Worm (Caenorhabditis elegans) whole organism, midembryonic: ENCODE data around the gene Y105C5B.17.

ENCODE experiments used
- T22C8.4 ChIP-seq: fragments of 200-800 bp; sonication (Bioruptor generic); IDR thresholded peaks from 2 replicates; pipeline ENCODE4 v1.3.6; 2022; ENCODE audit warnings: missing genetic modification characterization, missing compliant biosample characterization
- cog-1 ChIP-seq: sonication (generic microtip); optimal IDR thresholded peaks from 2 replicates; lab custom pipeline; 2016; ENCODE audit warnings: missing genetic modification characterization, missing compliant biosample characterization
- flt-1 ChIP-seq: fragments of 200-800 bp; sonication (Bioruptor generic); IDR thresholded peaks from 2 replicates; pipeline ENCODE4 v1.3.6; 2022; ENCODE audit warnings: missing genetic modification characterization, missing compliant biosample characterization
- med-1 ChIP-seq: sonication (generic microtip); optimal IDR thresholded peaks from 2 replicates; lab custom pipeline; 2017; ENCODE audit warnings: missing genetic modification characterization, mild to moderate bottlenecking, missing compliant biosample characterization, antibody characterized with exemption, missing genetic modification reagents; ENCODE audit not compliant: insufficient read depth
- ref-1 ChIP-seq: fragments of 200-800 bp; sonication (Bioruptor generic); conservative IDR thresholded peaks from 2 replicates; pipeline ENCODE4 v1.3.6; 2022; ENCODE audit warnings: missing genetic modification reagents, missing genetic modification characterization, missing compliant biosample characterization
- tab-1 ChIP-seq: fragments of 200-800 bp; sonication (Bioruptor generic); IDR thresholded peaks from 2 replicates; pipeline ENCODE4 v1.3.6; 2022; ENCODE audit warnings: missing genetic modification characterization, missing compliant biosample characterization
- ztf-23 ChIP-seq: fragments of 200-800 bp; sonication (Bioruptor generic); IDR thresholded peaks from 2 replicates; pipeline ENCODE4 v1.3.6; 2022; ENCODE audit warnings: missing genetic modification reagents, missing genetic modification characterization, missing compliant biosample characterization
- ztf-29 ChIP-seq: fragments of 200-800 bp; sonication (Bioruptor generic); IDR thresholded peaks from 2 replicates; pipeline ENCODE4 v1.3.6; 2022; ENCODE audit warnings: missing genetic modification reagents, missing genetic modification characterization, missing compliant biosample characterization

ce11 chrIV:15962801-15963200, at the start of gene Y105C5B.17:
- no peak for TF ChIP-seq ztf-29
- no peak for TF ChIP-seq flt-1 (GFP tag; lab: Robert Waterston, UW)
- TF ChIP-seq cog-1 = no peak
- TF ChIP-seq tab-1 (GFP tag; lab: Robert Waterston, UW) = no peak
- no peak for TF ChIP-seq med-1 (GFP tag; lab: Kevin White, UChicago)
- TF ChIP-seq T22C8.4 = no peak
- no peak for TF ChIP-seq ztf-23
- TF ChIP-seq ref-1 (GFP tag; lab: Robert Waterston, UW) = no peak
